Worm (Caenorhabditis elegans) whole organism, young adult: ENCODE data around the gene dmd-5.

Source experiments
- B0035.1 ChIP-seq: sonication (generic microtip); optimal IDR thresholded peaks from 2 replicates; lab custom pipeline; 2016; ENCODE audit warnings: missing genetic modification characterization, mild to moderate bottlenecking, missing compliant biosample characterization, missing genotype, missing genetic modification reagents
- F22D6.2 ChIP-seq: sonication (generic microtip); optimal IDR thresholded peaks from 2 replicates; lab custom pipeline; 2016; ENCODE audit warnings: mild to moderate bottlenecking, missing genetic modification characterization, missing compliant biosample characterization
- F39B2.1 ChIP-seq: fragments of 200-800 bp; sonication (Bioruptor generic); IDR thresholded peaks from 2 replicates; pipeline ENCODE4 v1.3.6; 2022; ENCODE audit warnings: missing genetic modification reagents, missing genetic modification characterization, missing compliant biosample characterization
- F57A8.1 ChIP-seq: fragments of 200-800 bp; sonication (Bioruptor generic); optimal IDR thresholded peaks from 2 replicates; lab custom pipeline; 2018; ENCODE audit warnings: mild to moderate bottlenecking, missing genetic modification characterization, moderate library complexity, missing compliant biosample characterization
- K11D2.4 ChIP-seq: fragments of 200-800 bp; sonication (Bioruptor generic); IDR thresholded peaks from 2 replicates; pipeline ENCODE4 v1.3.6; 2022; ENCODE audit warnings: missing genetic modification reagents, missing genetic modification characterization, missing compliant biosample characterization
- T07F8.4 ChIP-seq: sonication (generic microtip); optimal IDR thresholded peaks from 2 replicates; lab custom pipeline; 2016; ENCODE audit warnings: mild to moderate bottlenecking, missing genetic modification characterization, moderate library complexity, missing compliant biosample characterization
- T26A5.8 ChIP-seq: sonication (generic microtip); optimal IDR thresholded peaks from 2 replicates; lab custom pipeline; 2016; ENCODE audit warnings: missing genetic modification characterization, missing compliant biosample characterization
- Y53G8AR.9 ChIP-seq: fragments of 200-800 bp; sonication (Bioruptor generic); conservative IDR thresholded peaks from 2 replicates; pipeline ENCODE4 v1.3.6; 2022; ENCODE audit warnings: missing genetic modification reagents, missing genetic modification characterization, missing compliant biosample characterization
- ZK185.1 ChIP-seq: sonication (generic microtip); optimal IDR thresholded peaks from 2 replicates; lab custom pipeline; 2016; ENCODE audit warnings: mild to moderate bottlenecking, missing genetic modification characterization, missing compliant biosample characterization; ENCODE audit not compliant: poor library complexity, severe bottlenecking
- atf-7 ChIP-seq: sonication (generic microtip); optimal IDR thresholded peaks from 2 replicates; lab custom pipeline; 2017; ENCODE audit warnings: mild to moderate bottlenecking, missing genetic modification characterization, missing compliant biosample characterization
- ceh-27 ChIP-seq: fragments of 200-800 bp; sonication (Bioruptor generic); optimal IDR thresholded peaks from 2 replicates; lab custom pipeline; 2018; ENCODE audit warnings: mild to moderate bottlenecking, missing genetic modification characterization, moderate library complexity, missing compliant biosample characterization
- ceh-40 ChIP-seq: fragments of 200-800 bp; sonication (Bioruptor generic); IDR thresholded peaks from 2 replicates; pipeline ENCODE4 v1.3.6; 2022; ENCODE audit warnings: missing genetic modification characterization, missing compliant biosample characterization
- dpff-1 ChIP-seq: sonication (generic microtip); optimal IDR thresholded peaks from 2 replicates; lab custom pipeline; 2017; ENCODE audit warnings: mild to moderate bottlenecking, missing genetic modification characterization, missing compliant biosample characterization
- gei-17 ChIP-seq: fragments of 200-800 bp; sonication (Bioruptor generic); optimal IDR thresholded peaks from 2 replicates; lab custom pipeline; 2018; ENCODE audit warnings: mild to moderate bottlenecking, missing genetic modification characterization, missing compliant biosample characterization
- him-1 ChIP-seq: sonication (generic microtip); optimal IDR thresholded peaks from 2 replicates; lab custom pipeline; 2016; ENCODE audit warnings: missing genotype, missing genetic modification reagents, missing genetic modification characterization, missing compliant biosample characterization
- let-526 ChIP-seq: fragments of 200-800 bp; sonication (Bioruptor generic); IDR thresholded peaks from 2 replicates; pipeline ENCODE4 v1.3.6; 2022; ENCODE audit warnings: missing genetic modification reagents, missing genetic modification characterization, missing compliant biosample characterization
- lin-35 ChIP-seq, 3 experiments: fragments of 150-350 bp in 2 of 3; sonication (generic microtip) in 1 of 3; optimal IDR thresholded peaks; 2 replicates each; lab custom pipeline; 2014 to 2018; ENCODE audit warnings: missing biosample characterization in 3 of 3, missing genetic modification characterization in 3 of 3, missing genetic modification reagents in 3 of 3
- lin-40 ChIP-seq: sonication (generic microtip); optimal IDR thresholded peaks from 2 replicates; lab custom pipeline; 2016; ENCODE audit warnings: missing genetic modification characterization, mild to moderate bottlenecking, missing compliant biosample characterization, missing genotype, missing genetic modification reagents
- lin-54 ChIP-seq: fragments of 200-800 bp; sonication (Bioruptor generic); optimal IDR thresholded peaks from 2 replicates; lab custom pipeline; 2018; ENCODE audit warnings: mild to moderate bottlenecking, missing genetic modification characterization, missing compliant biosample characterization
- lir-1 ChIP-seq: fragments of 200-800 bp; sonication (Bioruptor generic); conservative IDR thresholded peaks from 2 replicates; pipeline ENCODE4 v1.3.6; 2022; ENCODE audit warnings: missing genetic modification reagents, missing genetic modification characterization, missing compliant biosample characterization
- madf-6 ChIP-seq: fragments of 200-800 bp; sonication (Bioruptor generic); IDR thresholded peaks from 2 replicates; pipeline ENCODE4 v1.3.6; 2022; ENCODE audit warnings: missing genetic modification reagents, missing genetic modification characterization, missing compliant biosample characterization
- mel-28 ChIP-seq: sonication (generic microtip); optimal IDR thresholded peaks from 2 replicates; lab custom pipeline; 2016; ENCODE audit warnings: borderline replicate concordance, mild to moderate bottlenecking, missing genetic modification characterization, missing compliant biosample characterization
- nfya-1 ChIP-seq: sonication (generic microtip); optimal IDR thresholded peaks from 2 replicates; lab custom pipeline; 2017; ENCODE audit warnings: antibody characterized with exemption, missing compliant biosample characterization, missing genetic modification characterization, borderline replicate concordance; ENCODE audit not compliant: insufficient read depth
- nfya-2 ChIP-seq: fragments of 200-800 bp; sonication (Bioruptor generic); IDR thresholded peaks from 2 replicates; pipeline ENCODE4 v1.3.6; 2022; ENCODE audit warnings: missing genetic modification reagents, missing genetic modification characterization, missing compliant biosample characterization
- nhr-80 ChIP-seq: sonication (generic microtip); optimal IDR thresholded peaks from 2 replicates; lab custom pipeline; 2016; ENCODE audit warnings: missing genetic modification characterization, missing compliant biosample characterization
- rcor-1 ChIP-seq: fragments of 200-800 bp; sonication (Bioruptor generic); IDR thresholded peaks from 2 replicates; pipeline ENCODE4 v1.3.6; 2022; ENCODE audit warnings: missing genetic modification reagents, missing genetic modification characterization, missing compliant biosample characterization
- rec-8 ChIP-seq, 2 experiments: sonication (generic microtip); optimal IDR thresholded peaks; 2 replicates each; lab custom pipeline; 2016; ENCODE audit warnings: mild to moderate bottlenecking in 2 of 2, missing genetic modification characterization in 2 of 2, missing genetic modification reagents in 2 of 2, missing genotype in 2 of 2, missing biosample characterization in 1 of 2, missing compliant biosample characterization in 1 of 2, moderate library complexity in 1 of 2
- snpc-1.1 ChIP-seq: sonication (generic microtip); optimal IDR thresholded peaks from 2 replicates; lab custom pipeline; 2017; ENCODE audit warnings: missing genetic modification characterization, mild to moderate bottlenecking, missing compliant biosample characterization, antibody characterized with exemption, moderate library complexity, missing genotype, missing genetic modification reagents; ENCODE audit not compliant: insufficient read depth
- snpc-3.4 ChIP-seq: sonication (generic microtip); optimal IDR thresholded peaks from 2 replicates; lab custom pipeline; 2017; ENCODE audit warnings: missing genetic modification characterization, mild to moderate bottlenecking, missing compliant biosample characterization, antibody characterized with exemption, moderate library complexity, missing genotype, missing genetic modification reagents
- somi-1 ChIP-seq: fragments of 200-800 bp; sonication (Bioruptor generic); optimal IDR thresholded peaks from 2 replicates; lab custom pipeline; 2018; ENCODE audit warnings: mild to moderate bottlenecking, missing genetic modification characterization, missing compliant biosample characterization
- tbp1 ChIP-seq: fragments of 200-800 bp; sonication (Bioruptor generic); optimal IDR thresholded peaks from 2 replicates; lab custom pipeline; 2018; ENCODE audit warnings: mild to moderate bottlenecking, missing genetic modification characterization, missing compliant biosample characterization
- xnd-1 ChIP-seq: sonication (generic microtip); optimal IDR thresholded peaks from 2 replicates; lab custom pipeline; 2016; ENCODE audit warnings: missing genotype, missing genetic modification reagents, missing genetic modification characterization, missing compliant biosample characterization
- zfh-2 ChIP-seq: fragments of 200-800 bp; sonication (Bioruptor generic); conservative IDR thresholded peaks from 2 replicates; pipeline ENCODE4 v1.3.6; 2022; ENCODE audit warnings: missing genetic modification reagents, missing genetic modification characterization, missing compliant biosample characterization
- zim-3 ChIP-seq: sonication (generic microtip); optimal IDR thresholded peaks from 2 replicates; lab custom pipeline; 2017; ENCODE audit warnings: mild to moderate bottlenecking, missing genetic modification characterization, moderate library complexity, missing compliant biosample characterization
- ztf-25 ChIP-seq: fragments of 200-800 bp; sonication (Bioruptor generic); IDR thresholded peaks from 2 replicates; pipeline ENCODE4 v1.3.6; 2022; ENCODE audit warnings: missing genetic modification reagents, missing genetic modification characterization, missing compliant biosample characterization
- ztf-3 ChIP-seq: fragments of 200-800 bp; sonication (Bioruptor generic); optimal IDR thresholded peaks from 2 replicates; lab custom pipeline; 2018; ENCODE audit warnings: mild to moderate bottlenecking, missing genetic modification characterization, missing compliant biosample characterization

dmd-5 gene

ce11 chrII:5772547-5773142, 1.4 kb downstream of the dmd-5 start (continued):
- TF ChIP-seq ztf-25 (GFP tag; lab: Robert Waterston, UW) = no peak
- 0 out of 2 replicates have a peak, but pooled peaks have one; percentile 54 for TF ChIP-seq K11D2.4 (GFP tag; lab: Robert Waterston, UW)
- no peak for TF ChIP-seq T26A5.8 (tag; lab: Kevin White, UChicago)
- TF ChIP-seq gei-17 (GFP tag; lab: Kevin White, UChicago) = no peak
- no peak for TF ChIP-seq snpc-3.4 (tag; lab: Kevin White, UChicago)
- peak; percentile 54 for TF ChIP-seq zim-3
- TF ChIP-seq lin-54 (GFP tag; lab: Kevin White, UChicago) = no peak
- TF ChIP-seq F22D6.2 = no peak
- peak; percentile 64 for TF ChIP-seq rcor-1 (GFP tag; lab: Robert Waterston, UW)
- TF ChIP-seq let-526 (GFP tag; lab: Robert Waterston, UW) = peak; percentile 68; the same call in 1 of the 2 replicates
- TF ChIP-seq T07F8.4 = peak; percentile 37
- TF ChIP-seq mel-28 (tag; lab: Kevin White, UChicago) = no peak
- TF ChIP-seq zfh-2 (GFP tag; lab: Robert Waterston, UW) = peak; percentile 59; the same call in 1 of the 2 replicates
- TF ChIP-seq dpff-1 (tag; lab: Kevin White, UChicago) = no peak
- peak; percentile 31 for TF ChIP-seq ZK185.1 (tag; lab: Kevin White, UChicago)
- TF ChIP-seq atf-7 = peak; percentile 6
- no peak for TF ChIP-seq lin-35 (GFP tag; optimal IDR thresholded peaks at IDR 0.05; lab: Kevin White, UChicago)
- no peak for TF ChIP-seq nhr-80 (tag; lab: Kevin White, UChicago)
- no peak for TF ChIP-seq ztf-3 (GFP tag; lab: Kevin White, UChicago)
- TF ChIP-seq F57A8.1 (GFP tag; lab: Kevin White, UChicago) = no peak
- peak; percentile 95 for TF ChIP-seq tbp1 (GFP tag; lab: Kevin White, UChicago)
- no peak for TF ChIP-seq F39B2.1
- no peak for TF ChIP-seq B0035.1 (tag; lab: Kevin White, UChicago)
- TF ChIP-seq lin-40 (tag; lab: Kevin White, UChicago) = peak; percentile 26
- 0 out of 2 replicates have a peak, but pooled peaks have one; percentile 57 for TF ChIP-seq Y53G8AR.9
- peak; percentile 75 for TF ChIP-seq ceh-27 (GFP tag; lab: Kevin White, UChicago)
- no peak for TF ChIP-seq xnd-1 (tag; lab: Kevin White, UChicago)
- TF ChIP-seq nfya-2 (GFP tag; lab: Robert Waterston, UW) = no peak
- peak; percentile 80 for TF ChIP-seq him-1 (tag; lab: Kevin White, UChicago)
- TF ChIP-seq madf-6 (GFP tag; lab: Robert Waterston, UW) = peak; percentile 57
- TF ChIP-seq nfya-1 = no peak
- TF ChIP-seq lir-1 (GFP tag; lab: Robert Waterston, UW) = 0 out of 2 replicates have a peak, but pooled peaks have one; percentile 8
- peak; percentile 57 for TF ChIP-seq somi-1 (GFP tag; lab: Kevin White, UChicago)
- peak; percentile 16 to 63 for TF ChIP-seq rec-8 (tag; optimal IDR thresholded peaks at IDR 0.05; lab: Kevin White, UChicago)

- TF ChIP-seq ceh-40 (GFP tag; lab: Robert Waterston, UW) (no peak), snpc-1.1 (tag; lab: Kevin White, UChicago) (no peak)
Measured at ce11 chrII:5768274-5768820, 5.7 kb downstream of the dmd-5 start.
